Fruit fly (Drosophila melanogaster) whole organism, embryonic: ENCODE data around the gene CG5214.

Experiments used
- CG17328 ChIP-seq: fragments of 200-800 bp; sonication (Bioruptor generic); IDR thresholded peaks from 2 replicates; pipeline ENCODE4 v1.3.6; 2022; ENCODE audit warnings: missing biosample characterization, missing genetic modification characterization
- Nf-YA ChIP-seq: fragments of 200-800 bp; sonication (Bioruptor generic); IDR thresholded peaks from 2 replicates; pipeline ENCODE4 v1.3.6; 2022; ENCODE audit warnings: missing biosample characterization, missing genetic modification characterization
- lilli ChIP-seq: fragments of 200-800 bp; sonication (Bioruptor generic); optimal IDR thresholded peaks from 3 replicates; lab custom pipeline; 2016; ENCODE audit warnings: missing biosample characterization, missing genetic modification characterization
- tio ChIP-seq: fragments of 200-800 bp; sonication (Bioruptor generic); optimal IDR thresholded peaks from 2 replicates; lab custom pipeline; 2017; ENCODE audit warnings: missing biosample characterization, missing genetic modification characterization, inconsistent platforms

DNA sequence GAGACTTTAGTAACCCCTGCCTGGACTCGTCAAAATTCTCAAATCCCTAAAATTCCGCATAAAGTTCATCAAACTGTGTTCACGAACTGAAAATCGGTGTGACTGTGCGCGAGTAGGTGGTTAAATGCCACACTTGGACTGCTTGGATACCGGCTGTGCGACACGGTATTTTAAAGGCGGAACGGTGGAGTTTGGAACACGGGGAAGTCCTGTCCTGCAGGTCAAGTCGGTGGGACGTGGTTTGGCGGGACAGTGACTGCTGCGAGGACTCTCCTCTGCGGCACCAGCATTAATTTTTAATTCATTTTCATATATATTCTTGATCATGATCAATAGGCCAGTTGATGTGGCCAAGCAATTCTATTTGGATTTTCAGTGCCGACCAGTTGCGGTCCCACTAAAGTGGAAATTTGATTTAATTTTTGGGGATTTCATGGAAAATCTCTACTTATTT lies 9.2 kb upstream of the CG5214 start, which contains the start of the genes Arfip and CG17721:
- TF ChIP-seq tio (GFP tag; lab: Kevin White, UChicago): no peak
- TF ChIP-seq CG17328 (GFP tag; lab: Robert Waterston, UW): no peak
- no peak for TF ChIP-seq Nf-YA (GFP tag; lab: Robert Waterston, UW)
- TF ChIP-seq lilli (GFP tag; lab: Kevin White, UChicago): no peak
